Fruit fly (Drosophila melanogaster) whole organism, embryonic: ENCODE measurements around the gene CG43138.

Source experiments
- BtbVII ChIP-seq: fragments of 200-800 bp; sonication (Bioruptor generic); optimal IDR thresholded peaks from 3 replicates; lab custom pipeline; 2017; ENCODE audit warnings: missing biosample characterization, mild to moderate bottlenecking, missing genetic modification characterization
- C15 ChIP-seq: fragments of 200-800 bp; sonication (Bioruptor generic); IDR thresholded peaks from 3 replicates; pipeline ENCODE4 v1.3.6; 2022; ENCODE audit warnings: missing biosample characterization, missing genetic modification characterization
- CG10267 ChIP-seq: fragments of 200-800 bp; sonication (Bioruptor generic); optimal IDR thresholded peaks from 2 replicates; lab custom pipeline; 2018; ENCODE audit warnings: missing biosample characterization, mild to moderate bottlenecking, missing genetic modification characterization, moderate library complexity
- CG10959 ChIP-seq: fragments of 200-800 bp; sonication (Bioruptor generic); IDR thresholded peaks from 2 replicates; pipeline ENCODE4 v1.3.6; 2022; ENCODE audit warnings: missing biosample characterization, missing genetic modification characterization
- CG16863 ChIP-seq: fragments of 200-800 bp; sonication (Bioruptor generic); optimal IDR thresholded peaks from 3 replicates; lab custom pipeline; 2016; ENCODE audit warnings: missing biosample characterization, missing genetic modification characterization
- CG17361 ChIP-seq: fragments of 200-800 bp; sonication (Bioruptor generic); IDR thresholded peaks from 3 replicates; pipeline ENCODE4 v1.3.6; 2022; ENCODE audit warnings: missing biosample characterization, missing genetic modification characterization
- CG18262 ChIP-seq: fragments of 200-800 bp; optimal IDR thresholded peaks from 3 replicates; lab custom pipeline; 2019; ENCODE audit warnings: missing biosample characterization, mild to moderate bottlenecking, missing genetic modification characterization, moderate library complexity
- CG2202 ChIP-seq: fragments of 200-800 bp; sonication (Bioruptor generic); optimal IDR thresholded peaks from 2 replicates; lab custom pipeline; 2018; ENCODE audit warnings: missing biosample characterization, mild to moderate bottlenecking, missing genetic modification characterization
- CG2712 ChIP-seq: fragments of 200-800 bp; optimal IDR thresholded peaks from 3 replicates; lab custom pipeline; 2019; ENCODE audit warnings: missing biosample characterization, mild to moderate bottlenecking, missing genetic modification characterization, moderate library complexity
- CG32772 ChIP-seq: fragments of 200-800 bp; sonication (Bioruptor generic); IDR thresholded peaks from 2 replicates; pipeline ENCODE4 v1.3.6; 2022; ENCODE audit warnings: missing biosample characterization, missing genetic modification characterization
- CG6254 ChIP-seq: fragments of 200-800 bp; sonication (Bioruptor generic); optimal IDR thresholded peaks from 3 replicates; lab custom pipeline; 2017; ENCODE audit warnings: mild to moderate bottlenecking, missing biosample characterization, missing genetic modification reagents, missing genetic modification characterization
- CG6272 ChIP-seq: fragments of 200-800 bp; sonication (Bioruptor generic); IDR thresholded peaks from 2 replicates; pipeline ENCODE4 v1.3.6; 2022; ENCODE audit warnings: missing biosample characterization, missing genetic modification characterization
- CG6683 ChIP-seq: fragments of 200-800 bp; sonication (Bioruptor generic); optimal IDR thresholded peaks from 2 replicates; lab custom pipeline; 2017; ENCODE audit warnings: missing biosample characterization, mild to moderate bottlenecking, missing genetic modification characterization, missing genetic modification reagents
- CG6689 ChIP-seq: fragments of 200-800 bp; sonication (Bioruptor generic); IDR thresholded peaks from 2 replicates; pipeline ENCODE4 v1.3.6; 2022; ENCODE audit warnings: missing biosample characterization, missing genetic modification characterization
- CG7271 ChIP-seq: fragments of 200-800 bp; sonication (Bioruptor generic); optimal IDR thresholded peaks from 2 replicates; lab custom pipeline; 2018; ENCODE audit warnings: missing biosample characterization, mild to moderate bottlenecking, missing genetic modification characterization, moderate library complexity
- CG8089 ChIP-seq: fragments of 200-800 bp; sonication (Bioruptor generic); optimal IDR thresholded peaks from 3 replicates; lab custom pipeline; 2016; ENCODE audit warnings: missing biosample characterization, missing genetic modification characterization
- CG8290 ChIP-seq, 3 experiments: fragments of 200-800 bp; sonication (Bioruptor generic); optimal IDR thresholded peaks; 2 replicates each; lab custom pipeline; 2016 to 2019; ENCODE audit warnings: missing biosample characterization in 3 of 3, missing genetic modification characterization in 3 of 3, mild to moderate bottlenecking in 2 of 3, moderate library complexity in 1 of 3
- CG8765 ChIP-seq: fragments of 200-800 bp; sonication (Bioruptor generic); IDR thresholded peaks from 2 replicates; pipeline ENCODE4 v1.3.6; 2022; ENCODE audit warnings: missing biosample characterization, missing genetic modification characterization
- CG8924 ChIP-seq: fragments of 200-800 bp; optimal IDR thresholded peaks from 3 replicates; lab custom pipeline; 2019; ENCODE audit warnings: missing biosample characterization, mild to moderate bottlenecking, missing genetic modification characterization, moderate library complexity
- CG9609 ChIP-seq: fragments of 200-800 bp; sonication (Bioruptor generic); optimal IDR thresholded peaks from 3 replicates; lab custom pipeline; 2016; ENCODE audit warnings: missing biosample characterization, missing genetic modification characterization
- D ChIP-seq, 2 experiments: fragments of 200-800 bp in 1 of 2; fragments of >200 bp in 1 of 2; sonication (Bioruptor generic) in 1 of 2; optimal IDR thresholded peaks; 2 replicates in 1 of 2; 3 replicates in 1 of 2; lab custom pipeline; 2017; ENCODE audit warnings: mild to moderate bottlenecking in 1 of 2, missing biosample characterization in 1 of 2, missing genetic modification characterization in 1 of 2, missing genetic modification reagents in 1 of 2
- Med ChIP-seq: fragments of 200-800 bp; sonication (Bioruptor generic); peaks from one replicate; lab custom pipeline; 2016; ENCODE audit warnings: missing biosample characterization, missing genetic modification characterization, mild to moderate bottlenecking, inconsistent platforms, moderate library complexity
- Oli ChIP-seq: fragments of 200-800 bp; sonication (Bioruptor generic); optimal IDR thresholded peaks from 2 replicates; lab custom pipeline; 2018; ENCODE audit warnings: missing biosample characterization, mild to moderate bottlenecking, missing genetic modification characterization, moderate library complexity
- Six4 ChIP-seq: fragments of 200-800 bp; sonication (Bioruptor generic); optimal IDR thresholded peaks from 2 replicates; lab custom pipeline; 2016; ENCODE audit warnings: missing biosample characterization, missing genetic modification characterization
- Sox100B ChIP-seq: fragments of 200-800 bp; sonication (Bioruptor generic); optimal IDR thresholded peaks from 3 replicates; lab custom pipeline; 2018; ENCODE audit warnings: missing biosample characterization, mild to moderate bottlenecking, missing genetic modification characterization
- Sry-δ ChIP-seq: fragments of 200-800 bp; sonication (Bioruptor generic); optimal IDR thresholded peaks from 2 replicates; lab custom pipeline; 2016; ENCODE audit warnings: missing biosample characterization, missing genetic modification characterization
- ac ChIP-seq: fragments of 200-800 bp; sonication (Bioruptor generic); optimal IDR thresholded peaks from 3 replicates; lab custom pipeline; 2017; ENCODE audit warnings: missing biosample characterization, mild to moderate bottlenecking, missing genetic modification characterization
- ara ChIP-seq: fragments of 200-800 bp; sonication (Bioruptor generic); IDR thresholded peaks from 2 replicates; pipeline ENCODE4 v1.3.6; 2022; ENCODE audit warnings: missing biosample characterization, missing genetic modification characterization
- bab2 ChIP-seq: fragments of 200-800 bp; sonication (Bioruptor generic); optimal IDR thresholded peaks from 2 replicates; lab custom pipeline; 2016; ENCODE audit warnings: missing biosample characterization, missing genetic modification characterization
- bsh ChIP-seq, 2 experiments: fragments of 200-800 bp; sonication (Bioruptor generic); optimal IDR thresholded peaks; 2 replicates each; lab custom pipeline; 2017 to 2018; ENCODE audit warnings: mild to moderate bottlenecking in 2 of 2, missing biosample characterization in 2 of 2, missing genetic modification characterization in 2 of 2, moderate library complexity in 1 of 2
- chif ChIP-seq, 2 experiments: fragments of 200-800 bp; sonication (Bioruptor generic); optimal IDR thresholded peaks; 3 replicates each; lab custom pipeline; 2016; ENCODE audit warnings: missing biosample characterization in 2 of 2, missing genetic modification characterization in 2 of 2
- chinmo ChIP-seq: fragments of 200-800 bp; sonication (Bioruptor generic); IDR thresholded peaks from 4 replicates; pipeline ENCODE4 v1.3.6; 2022; ENCODE audit warnings: missing biosample characterization, missing genetic modification characterization; ENCODE audit not compliant: partially characterized antibody
- chn ChIP-seq: fragments of 200-800 bp; sonication (Bioruptor generic); optimal IDR thresholded peaks from 2 replicates; lab custom pipeline; 2016; ENCODE audit warnings: missing biosample characterization, missing genetic modification characterization
- dati ChIP-seq: fragments of 200-800 bp; sonication (Bioruptor generic); IDR thresholded peaks from 2 replicates; pipeline ENCODE4 v1.3.6; 2022; ENCODE audit warnings: missing biosample characterization, missing genetic modification characterization
- dm ChIP-seq: fragments of 200-800 bp; sonication (Bioruptor generic); optimal IDR thresholded peaks from 3 replicates; lab custom pipeline; 2016; ENCODE audit warnings: missing biosample characterization, missing genetic modification characterization
- dmrt11E ChIP-seq: fragments of 200-800 bp; sonication (Bioruptor generic); optimal IDR thresholded peaks from 3 replicates; lab custom pipeline; 2018; ENCODE audit warnings: missing biosample characterization, mild to moderate bottlenecking, missing genetic modification characterization, moderate library complexity
- esg ChIP-seq: fragments of 200-800 bp; sonication (Bioruptor generic); conservative IDR thresholded peaks from 2 replicates; pipeline ENCODE4 v1.3.6; 2022; ENCODE audit warnings: missing biosample characterization, missing genetic modification characterization
- gsb-n ChIP-seq: fragments of 200-800 bp; sonication (Bioruptor generic); optimal IDR thresholded peaks from 3 replicates; lab custom pipeline; 2018; ENCODE audit warnings: missing biosample characterization, mild to moderate bottlenecking, missing genetic modification characterization
- lmd ChIP-seq: fragments of 200-800 bp; sonication (Bioruptor generic); IDR thresholded peaks from 2 replicates; pipeline ENCODE4 v1.3.6; 2022; ENCODE audit warnings: missing biosample characterization, missing genetic modification characterization
- mirr ChIP-seq: fragments of 200-800 bp; sonication (Bioruptor generic); optimal IDR thresholded peaks from 3 replicates; lab custom pipeline; 2018; ENCODE audit warnings: missing biosample characterization, mild to moderate bottlenecking, missing genetic modification characterization
- onecut ChIP-seq: fragments of 200-800 bp; sonication (Bioruptor generic); IDR thresholded peaks from 2 replicates; pipeline ENCODE4 v1.3.6; 2022; ENCODE audit warnings: missing biosample characterization, missing genetic modification characterization
- org-1 ChIP-seq: fragments of 200-800 bp; sonication (Bioruptor generic); optimal IDR thresholded peaks from 2 replicates; lab custom pipeline; 2017; ENCODE audit warnings: missing biosample characterization, missing genetic modification characterization
- phol ChIP-seq: fragments of 200-800 bp; sonication (Bioruptor generic); optimal IDR thresholded peaks from 3 replicates; lab custom pipeline; 2018; ENCODE audit warnings: missing biosample characterization, mild to moderate bottlenecking, missing genetic modification characterization, moderate library complexity
- pzg ChIP-seq: fragments of 200-800 bp; sonication (Bioruptor generic); optimal IDR thresholded peaks from 3 replicates; lab custom pipeline; 2018; ENCODE audit warnings: missing biosample characterization, mild to moderate bottlenecking, missing genetic modification characterization, moderate library complexity
- ro ChIP-seq: fragments of 200-800 bp; sonication (Bioruptor generic); IDR thresholded peaks from 2 replicates; pipeline ENCODE4 v1.3.6; 2022; ENCODE audit warnings: missing biosample characterization, missing genetic modification characterization
- row ChIP-seq: fragments of 200-800 bp; sonication (Bioruptor generic); IDR thresholded peaks from 3 replicates; pipeline ENCODE4 v1.3.6; 2022; ENCODE audit warnings: missing biosample characterization, missing genetic modification characterization
- sens ChIP-seq: fragments of 200-800 bp; sonication (Bioruptor generic); peaks from one replicate; lab custom pipeline; 2016; ENCODE audit warnings: missing biosample characterization, missing genetic modification characterization
- zen ChIP-seq: fragments of 200-800 bp; sonication (Bioruptor generic); optimal IDR thresholded peaks from 3 replicates; lab custom pipeline; 2018; ENCODE audit warnings: missing biosample characterization, mild to moderate bottlenecking, missing genetic modification characterization, moderate library complexity
- zf30C ChIP-seq: fragments of 200-800 bp; sonication (Bioruptor generic); optimal IDR thresholded peaks from 3 replicates; lab custom pipeline; 2018; ENCODE audit warnings: missing biosample characterization, mild to moderate bottlenecking, missing genetic modification characterization
- zfh1 ChIP-seq: fragments of 200-800 bp; sonication (Bioruptor generic); IDR thresholded peaks from 3 replicates; pipeline ENCODE4 v1.3.6; 2022; ENCODE audit warnings: missing biosample characterization, missing genetic modification characterization

Gene CG43138

DNA sequence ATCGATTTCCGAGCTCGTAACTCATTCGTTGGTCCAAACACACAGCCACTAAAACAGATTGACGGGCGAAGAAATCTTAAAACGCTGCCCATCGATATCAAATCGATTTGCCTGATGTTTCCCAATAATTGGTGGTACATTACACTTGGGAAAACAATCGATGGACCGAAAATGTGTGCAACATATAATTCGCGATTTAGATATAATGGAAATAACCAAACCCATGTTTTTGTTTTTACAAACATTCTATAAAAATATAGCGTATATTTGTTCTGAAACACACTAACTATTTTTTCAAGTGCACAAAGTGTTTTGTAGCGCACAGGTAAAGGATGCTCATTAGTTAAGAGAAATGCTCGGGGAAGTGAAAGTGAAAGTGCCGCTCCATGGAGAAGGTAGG is 24.0 kb downstream of the CG43138 start (continued):
- peak; percentile 35 for TF ChIP-seq CG6254
- TF ChIP-seq CG7271 (tag; lab: Kevin White, UChicago), result peak; percentile 56
- TF ChIP-seq gsb-n (tag; lab: Kevin White, UChicago), result peak; percentile 51
- peak; percentile 28; the same call in 1 of the 2 replicates for TF ChIP-seq ro (GFP tag; lab: Robert Waterston, UW)
- no peak for TF ChIP-seq CG6272 (GFP tag; lab: Robert Waterston, UW)
- TF ChIP-seq BtbVII (GFP tag; lab: Kevin White, UChicago), result no peak
- peak in 1 of 2 experiments; percentile 55 for TF ChIP-seq chif (GFP tag; optimal IDR thresholded peaks at IDR 0.05; lab: Kevin White, UChicago)
- peak; percentile 29 for TF ChIP-seq chn (GFP tag; lab: Kevin White, UChicago)
- TF ChIP-seq dati, result no peak
- peak; percentile 60 for TF ChIP-seq ara (GFP tag; lab: Robert Waterston, UW)
- TF ChIP-seq phol, result peak; percentile 58
- peak; percentile 6 for TF ChIP-seq Six4 (GFP tag; lab: Kevin White, UChicago)
- TF ChIP-seq zf30C (GFP tag; lab: Kevin White, UChicago), result peak; percentile 66
- peak; percentile 57; the same call in 1 of the 2 replicates for TF ChIP-seq CG8765 (GFP tag; lab: Robert Waterston, UW)
- TF ChIP-seq Oli (tag; lab: Kevin White, UChicago), result peak; percentile 5
- TF ChIP-seq onecut (GFP tag; lab: Robert Waterston, UW), result 0 out of 2 replicates have a peak, but pooled peaks have one; percentile 14
- TF ChIP-seq CG17361, result 0 out of 3 replicates have a peak, but pooled peaks have one; percentile 32
- peak; percentile 56 for TF ChIP-seq CG10267
- TF ChIP-seq CG8290 (GFP tag; optimal IDR thresholded peaks at IDR 0.05; lab: Kevin White, UChicago), result no peak
- no peak for TF ChIP-seq CG8290 (tag; optimal IDR thresholded peaks at IDR 0.05; lab: Kevin White, UChicago)
- TF ChIP-seq lmd, result peak; percentile 14; the same call in 1 of the 2 replicates
- peak; percentile 70 for TF ChIP-seq CG18262 (tag; lab: Kevin White, UChicago)
- TF ChIP-seq ac (GFP tag; lab: Kevin White, UChicago), result peak; percentile 29
- no peak for TF ChIP-seq pzg (GFP tag; lab: Kevin White, UChicago)
- TF ChIP-seq bab2 (GFP tag; lab: Kevin White, UChicago), result no peak
- TF ChIP-seq Sry-δ (GFP tag; lab: Kevin White, UChicago), result no peak
- TF ChIP-seq D (optimal IDR thresholded peaks at IDR 0.05; lab: Kevin White, UChicago), result no peak
- peak; percentile 27 for TF ChIP-seq D (GFP tag; optimal IDR thresholded peaks at IDR 0.05; lab: Kevin White, UChicago)
- TF ChIP-seq CG2202 (tag; lab: Kevin White, UChicago), result peak; percentile 27
- no peak for TF ChIP-seq CG32772 (GFP tag; lab: Robert Waterston, UW)
- peak; percentile 78 for TF ChIP-seq Med (GFP tag; lab: Kevin White, UChicago)
- peak; percentile 83 for TF ChIP-seq dmrt11E
- peak; percentile 73 for TF ChIP-seq CG10959 (GFP tag; lab: Robert Waterston, UW)
- TF ChIP-seq row (GFP tag; lab: Robert Waterston, UW), result 0 out of 3 replicates have a peak, but pooled peaks have one; percentile 14
- peak; percentile 39 for TF ChIP-seq CG6689
- TF ChIP-seq chinmo (GFP tag; lab: Robert Waterston, UW), result no peak
- TF ChIP-seq zfh1 (GFP tag; lab: Robert Waterston, UW), result peak; percentile 72
- TF ChIP-seq CG6683 (GFP tag; lab: Kevin White, UChicago), result no peak
- no peak for TF ChIP-seq Sox100B (GFP tag; lab: Kevin White, UChicago)
- peak; percentile 75 for TF ChIP-seq CG2712 (tag; lab: Kevin White, UChicago)
- peak; percentile 7 for TF ChIP-seq CG8089 (GFP tag; lab: Kevin White, UChicago)
- TF ChIP-seq dm (GFP tag; lab: Kevin White, UChicago), result no peak
- TF ChIP-seq esg (GFP tag; lab: Robert Waterston, UW), result no peak
- peak; percentile 94 for TF ChIP-seq zen
- TF ChIP-seq sens (GFP tag; lab: Kevin White, UChicago), result peak; percentile 86
- no peak for TF ChIP-seq mirr (GFP tag; lab: Kevin White, UChicago)
- no peak for TF ChIP-seq CG9609 (GFP tag; lab: Kevin White, UChicago)
- peak in 1 of 2 experiments; percentile 53 for TF ChIP-seq bsh (GFP tag; optimal IDR thresholded peaks at IDR 0.05; lab: Kevin White, UChicago)
- peak; percentile 13 for TF ChIP-seq org-1
- TF ChIP-seq CG16863 (GFP tag; lab: Kevin White, UChicago), result peak; percentile 19
- peak; percentile 40 for TF ChIP-seq CG8924 (tag; lab: Kevin White, UChicago)
- no peak for TF ChIP-seq C15 (GFP tag; lab: Robert Waterston, UW)
